Worm (Caenorhabditis elegans): ENCODE results near the gene R12G8.1.

Gene R12G8.1

DNA sequence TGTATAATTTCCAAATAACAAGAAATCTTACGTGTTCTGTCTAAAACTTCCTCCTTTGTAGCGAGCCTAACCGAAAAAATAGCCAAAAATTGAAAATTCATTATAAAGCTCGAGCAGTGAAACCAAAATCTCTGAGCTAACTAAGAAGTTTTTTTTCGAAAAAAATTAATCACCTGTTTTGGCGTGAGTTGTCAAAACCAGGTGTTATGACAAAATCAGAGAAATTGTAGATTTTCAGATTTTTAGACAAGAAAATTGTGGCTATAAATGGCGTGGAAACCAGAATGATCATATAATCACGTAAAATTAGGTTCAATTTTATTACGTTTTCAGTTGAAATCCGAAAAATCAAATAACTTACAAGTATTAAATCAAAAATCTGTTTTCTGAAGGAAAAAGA lies 24.1 kb upstream of the R12G8.1 start, which contains the start of gene sre-21:
Gene sre-21 (minus strand): TSS at position 101 of the 400 bp plus-strand sequence.
- TF ChIP-seq ceh-39 (tag; optimal IDR thresholded peaks at IDR 0.05) (no peak), flh-1 (GFP tag; optimal IDR thresholded peaks at IDR 0.05) (no peak), nhr-76 (tag; optimal IDR thresholded peaks at IDR 0.05) (no peak), nhr-2 (tag; optimal IDR thresholded peaks at IDR 0.05) (no peak), mls-2 (tag; optimal IDR thresholded peaks at IDR 0.05) (no peak), lin-13 (tag; optimal IDR thresholded peaks at IDR 0.05) (no peak)

DNA sequence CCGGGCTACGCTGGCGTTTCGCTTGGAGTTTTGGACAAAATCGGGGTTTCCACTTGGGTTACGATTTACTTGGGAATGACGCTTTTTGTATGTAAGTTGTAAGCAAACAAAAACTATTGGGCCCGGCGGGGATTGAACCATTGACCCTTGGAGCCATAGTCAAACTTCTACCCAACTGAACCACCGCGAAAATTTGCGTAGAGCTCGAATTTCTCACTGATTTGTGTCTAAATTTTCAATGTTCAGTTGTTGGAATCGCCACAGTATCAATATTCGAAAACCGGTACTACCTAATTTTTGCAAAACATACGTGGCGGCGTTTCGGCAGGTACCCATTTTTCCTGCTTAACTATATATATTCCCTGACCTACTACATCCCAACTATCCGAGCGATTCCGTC lies 18.7 kb upstream of the R12G8.1 start:
- TF ChIP-seq elt-3 (tag; optimal IDR thresholded peaks at IDR 0.05) (no peak), nhr-28 (tag; optimal IDR thresholded peaks at IDR 0.05) (no peak), mep-1 (tag; optimal IDR thresholded peaks at IDR 0.05) (no peak)

DNA sequence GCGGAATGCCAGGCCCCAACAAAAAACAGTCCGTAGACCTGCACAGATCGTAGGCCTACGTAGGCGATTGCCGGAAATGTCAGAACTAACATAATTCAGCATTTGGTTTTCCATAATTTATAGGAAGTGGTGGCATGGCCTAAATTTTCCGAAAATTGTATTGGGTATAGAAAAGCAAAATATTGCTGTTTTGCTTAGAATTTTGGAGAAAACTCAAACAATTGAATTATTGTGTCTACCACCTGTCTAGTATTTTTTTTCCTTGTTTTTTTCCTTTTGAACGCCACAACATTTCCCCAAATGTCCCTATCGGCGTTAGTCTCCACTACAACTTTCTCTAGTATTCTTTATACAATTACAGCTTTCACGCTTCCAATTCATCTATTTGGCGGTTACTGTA lies 18.2 kb upstream of the R12G8.1 start, which contains the start of gene srh-284:
Gene srh-284 (plus strand): TSS at position 301 of the 400 bp plus-strand sequence.
- TF ChIP-seq lin-13 (tag; optimal IDR thresholded peaks at IDR 0.05) (no peak), ztf-11 (tag; optimal IDR thresholded peaks at IDR 0.05) (no peak), mep-1 (tag; optimal IDR thresholded peaks at IDR 0.05) (no peak), nhr-237 (tag; optimal IDR thresholded peaks at IDR 0.05) (no peak), mls-2 (tag; optimal IDR thresholded peaks at IDR 0.05) (no peak), sptf-1 (tag; optimal IDR thresholded peaks at IDR 0.05) (no peak)

DNA sequence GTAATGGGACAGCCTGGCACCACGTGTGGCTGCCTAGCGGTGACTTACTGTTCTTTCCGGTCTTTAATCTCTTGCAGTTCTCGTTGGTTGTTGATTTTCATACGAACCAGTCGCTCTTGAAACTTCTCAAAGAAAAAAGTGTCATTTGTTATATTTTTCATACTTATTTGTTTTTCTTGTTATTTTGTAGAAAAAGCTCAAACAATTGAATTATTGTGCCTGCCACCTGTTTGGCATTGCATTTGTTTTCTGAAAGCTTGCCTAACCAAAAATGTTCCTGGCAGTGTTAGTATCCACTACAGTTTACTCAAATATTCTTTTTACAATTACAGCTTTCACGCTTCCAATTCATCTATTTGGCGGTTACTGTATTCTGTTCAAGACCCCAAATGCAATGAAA lies 16.0 kb upstream of the R12G8.1 start, which contains the start of the genes C47A10.16 and srh-283:
Gene C47A10.16 (minus strand): TSS at position 101 of the 400 bp plus-strand sequence.
Gene srh-283 (plus strand): TSS at position 272 of the 400 bp plus-strand sequence.
- no peak for TF ChIP-seq pha-4 (tag; optimal IDR thresholded peaks at IDR 0.05)

DNA sequence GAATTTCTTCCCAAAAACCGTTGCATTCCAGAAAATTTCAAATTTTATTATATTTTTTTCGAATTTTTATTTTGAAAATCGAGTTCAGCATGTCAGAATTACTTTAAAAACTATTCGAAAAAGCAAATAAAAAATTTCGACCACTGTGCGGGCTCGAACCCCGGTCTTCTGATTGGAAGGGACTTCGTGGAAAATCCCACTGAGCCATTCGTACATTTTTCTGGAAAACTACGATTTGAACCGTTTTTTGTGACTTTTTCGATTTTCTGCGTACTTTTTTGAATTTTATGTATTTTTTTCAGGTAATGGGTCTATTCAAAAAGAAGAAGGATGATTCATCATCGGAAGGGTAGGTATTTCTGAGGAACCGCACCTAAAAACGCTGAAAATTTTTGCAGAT lies 6.5 kb upstream of the R12G8.1 start, which contains the start of gene pgp-9:
Gene pgp-9 (plus strand): TSS at position 301 of the 400 bp plus-strand sequence.
- TF ChIP-seq elt-3 (tag; optimal IDR thresholded peaks at IDR 0.05), result no peak
- no peak for TF ChIP-seq lin-13 (tag; optimal IDR thresholded peaks at IDR 0.05)
- no peak for TF ChIP-seq mep-1 (tag; optimal IDR thresholded peaks at IDR 0.05)
- no peak for TF ChIP-seq flh-1 (GFP tag; optimal IDR thresholded peaks at IDR 0.05)
- no peak for TF ChIP-seq ztf-11 (tag; optimal IDR thresholded peaks at IDR 0.05)
- TF ChIP-seq sptf-1 (tag; optimal IDR thresholded peaks at IDR 0.05), result no peak
- no peak for TF ChIP-seq ham-2 (GFP tag; optimal IDR thresholded peaks at IDR 0.05)
- TF ChIP-seq drap-1 (GFP tag; optimal IDR thresholded peaks at IDR 0.05), result no peak
- no peak for TF ChIP-seq bed-3 (GFP tag; optimal IDR thresholded peaks at IDR 0.05)
- no peak for TF ChIP-seq ceh-43 (GFP tag; optimal IDR thresholded peaks at IDR 0.05)
- TF ChIP-seq nhr-12 (tag; optimal IDR thresholded peaks at IDR 0.05), result no peak
- TF ChIP-seq nhr-76 (tag; optimal IDR thresholded peaks at IDR 0.05), result no peak
- no peak for TF ChIP-seq zip-8 (tag; optimal IDR thresholded peaks at IDR 0.05)
- TF ChIP-seq M03D4.4 (tag; optimal IDR thresholded peaks at IDR 0.05), result no peak
- no peak for TF ChIP-seq cnd-1 (tag; optimal IDR thresholded peaks at IDR 0.05)
- TF ChIP-seq ceh-83 (GFP tag; optimal IDR thresholded peaks at IDR 0.05), result no peak
- no peak for TF ChIP-seq hlh-1 (tag; optimal IDR thresholded peaks at IDR 0.05)

DNA sequence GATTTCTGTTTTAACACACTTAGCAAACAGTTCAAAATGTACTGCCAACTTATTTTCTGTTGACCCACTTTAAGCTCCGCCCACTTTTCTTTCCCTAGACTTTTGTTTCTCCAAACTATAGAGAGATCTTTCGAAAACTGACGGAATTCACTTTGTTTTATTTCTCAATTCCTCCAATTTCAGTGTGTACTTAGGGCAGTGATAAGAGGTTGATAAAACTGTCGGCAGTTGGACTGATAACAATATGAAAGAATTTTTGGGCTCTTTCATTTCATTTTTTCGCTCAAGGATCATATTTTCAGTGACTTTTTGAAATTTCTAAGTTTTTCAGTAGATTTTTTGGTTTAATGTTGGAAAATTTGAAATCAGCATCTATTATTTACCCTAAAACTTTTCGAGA lies 6.0 kb upstream of the R12G8.1 start:
- TF ChIP-seq drap-1 (GFP tag; optimal IDR thresholded peaks at IDR 0.05) (no peak), ztf-11 (tag; optimal IDR thresholded peaks at IDR 0.05) (no peak), cnd-1 (tag; optimal IDR thresholded peaks at IDR 0.05) (no peak)

DNA sequence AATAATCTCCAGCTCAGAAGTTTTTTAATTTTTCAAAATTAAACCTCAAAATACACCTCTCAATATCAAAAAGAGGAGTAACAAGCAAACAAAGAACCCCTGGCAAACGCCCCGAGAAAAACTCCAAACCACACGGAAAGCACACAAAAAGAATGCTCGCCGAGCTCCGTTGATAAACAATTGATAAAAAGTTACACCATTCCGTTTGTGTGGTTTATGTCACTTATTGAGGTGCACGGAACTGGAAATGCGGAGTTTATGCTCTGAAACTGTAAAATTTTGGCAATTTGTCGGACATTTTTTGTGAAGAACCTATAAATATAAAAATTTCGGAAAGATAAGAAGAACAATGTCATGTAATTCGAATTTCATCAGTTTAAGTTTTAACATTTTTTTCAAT lies 3.3 kb upstream of the R12G8.1 start:
- no peak for TF ChIP-seq sptf-1 (tag; optimal IDR thresholded peaks at IDR 0.05)
- TF ChIP-seq drap-1 (GFP tag; optimal IDR thresholded peaks at IDR 0.05), result no peak
- TF ChIP-seq mab-5 (tag; optimal IDR thresholded peaks at IDR 0.05), result no peak
- no peak for TF ChIP-seq elt-3 (tag; optimal IDR thresholded peaks at IDR 0.05)
- TF ChIP-seq elt-1 (tag; optimal IDR thresholded peaks at IDR 0.05; ENCODE audit: borderline replicate concordance, insufficient read depth), result no peak
- TF ChIP-seq flh-1 (GFP tag; optimal IDR thresholded peaks at IDR 0.05), result no peak
- TF ChIP-seq nhr-2 (tag; optimal IDR thresholded peaks at IDR 0.05), result no peak
- no peak for TF ChIP-seq ceh-43 (GFP tag; optimal IDR thresholded peaks at IDR 0.05)
- TF ChIP-seq bed-3 (GFP tag; optimal IDR thresholded peaks at IDR 0.05), result no peak
- no peak for TF ChIP-seq ces-1 (GFP tag; optimal IDR thresholded peaks at IDR 0.05)
- no peak for TF ChIP-seq ceh-39 (tag; optimal IDR thresholded peaks at IDR 0.05)
- no peak for TF ChIP-seq pha-4 (tag; optimal IDR thresholded peaks at IDR 0.05)
- TF ChIP-seq nhr-76 (tag; optimal IDR thresholded peaks at IDR 0.05), result no peak
- no peak for TF ChIP-seq blmp-1 (tag; optimal IDR thresholded peaks at IDR 0.05)
